Worm (Caenorhabditis elegans): Measurements from ENCODE around the gene F09B9.5.
A peak's percentile ranks its signal among the peaks of the same experiment; 100 is the strongest.

F09B9.5 gene

DNA sequence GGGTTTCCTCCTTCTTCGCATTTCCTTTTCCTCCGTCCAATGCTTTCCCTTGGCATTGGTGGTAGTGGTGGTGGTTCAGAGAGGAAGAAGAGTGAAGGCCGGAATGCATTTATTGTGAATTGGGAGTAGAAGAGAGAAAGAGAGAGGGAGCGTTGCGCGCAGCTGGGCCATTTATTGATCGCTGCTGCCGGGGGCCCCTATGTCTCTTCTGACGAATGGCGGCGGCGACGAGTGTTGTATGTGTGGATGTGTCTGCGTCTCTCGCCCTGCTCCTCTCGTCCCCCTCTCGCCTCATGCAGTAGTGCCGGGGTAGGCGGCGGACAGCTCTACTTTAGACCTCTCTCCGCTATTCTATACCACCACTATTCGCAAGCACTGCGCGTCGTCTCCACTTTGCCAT, 8.0 kb upstream of the F09B9.5 start, which contains the start of gene unc-115 (continued):
- TF ChIP-seq gmeb-2 (tag; optimal IDR thresholded peaks at IDR 0.05) (no peak), ceh-19 (GFP tag; optimal IDR thresholded peaks at IDR 0.05) (peak; percentile 24), odd-2 (tag; optimal IDR thresholded peaks at IDR 0.05) (no peak), hlh-30 (tag; optimal IDR thresholded peaks at IDR 0.05; ENCODE audit: insufficient read depth) (peak; percentile 50), K02D7.2 (tag; optimal IDR thresholded peaks at IDR 0.05) (no peak), elt-2 (tag; optimal IDR thresholded peaks at IDR 0.05) (no peak), pat-9 (tag; optimal IDR thresholded peaks at IDR 0.05) (no peak), hlh-6 (tag; optimal IDR thresholded peaks at IDR 0.05) (peak; percentile 29), unc-86 (tag; optimal IDR thresholded peaks at IDR 0.05) (peak; percentile 20), ets-4 (tag; optimal IDR thresholded peaks at IDR 0.05) (peak; percentile 57), nfya-1 (tag; optimal IDR thresholded peaks at IDR 0.05) (peak; percentile 96), dve-1 (tag; optimal IDR thresholded peaks at IDR 0.05) (no peak), sdc-2 (tag; optimal IDR thresholded peaks at IDR 0.05) (peak; percentile 81), pag-3 (tag; optimal IDR thresholded peaks at IDR 0.05; ENCODE audit: borderline replicate concordance) (peak; percentile 39), unc-3 (GFP tag; conservative IDR thresholded peaks at IDR 0.05) (no peak), unc-3 (tag; optimal IDR thresholded peaks at IDR 0.05) (peak; percentile 39)

DNA sequence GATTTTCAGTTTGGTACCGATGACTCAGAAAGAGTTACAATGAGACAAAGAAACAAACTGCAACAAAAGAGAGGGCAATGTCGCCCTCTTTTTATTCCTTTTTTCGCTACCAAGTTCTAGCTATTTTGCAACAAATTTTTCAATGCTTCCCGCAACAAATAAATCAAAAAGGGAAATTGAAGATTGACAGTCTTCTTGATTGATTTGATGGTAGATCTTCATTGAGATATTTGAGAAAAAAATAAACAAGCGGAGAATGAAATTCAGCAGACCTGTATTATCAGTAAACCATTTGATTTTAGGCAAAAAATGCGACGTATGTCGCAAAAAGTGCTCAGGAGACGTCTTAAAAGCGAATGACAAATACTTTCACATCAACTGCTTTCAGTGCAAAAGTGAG, 7.4 kb upstream of the F09B9.5 start:
- TF ChIP-seq unc-55 (GFP tag; optimal IDR thresholded peaks at IDR 0.05) (peak; percentile 26), ceh-45 (GFP tag; IDR thresholded peaks at IDR 0.05) (no peak)

DNA sequence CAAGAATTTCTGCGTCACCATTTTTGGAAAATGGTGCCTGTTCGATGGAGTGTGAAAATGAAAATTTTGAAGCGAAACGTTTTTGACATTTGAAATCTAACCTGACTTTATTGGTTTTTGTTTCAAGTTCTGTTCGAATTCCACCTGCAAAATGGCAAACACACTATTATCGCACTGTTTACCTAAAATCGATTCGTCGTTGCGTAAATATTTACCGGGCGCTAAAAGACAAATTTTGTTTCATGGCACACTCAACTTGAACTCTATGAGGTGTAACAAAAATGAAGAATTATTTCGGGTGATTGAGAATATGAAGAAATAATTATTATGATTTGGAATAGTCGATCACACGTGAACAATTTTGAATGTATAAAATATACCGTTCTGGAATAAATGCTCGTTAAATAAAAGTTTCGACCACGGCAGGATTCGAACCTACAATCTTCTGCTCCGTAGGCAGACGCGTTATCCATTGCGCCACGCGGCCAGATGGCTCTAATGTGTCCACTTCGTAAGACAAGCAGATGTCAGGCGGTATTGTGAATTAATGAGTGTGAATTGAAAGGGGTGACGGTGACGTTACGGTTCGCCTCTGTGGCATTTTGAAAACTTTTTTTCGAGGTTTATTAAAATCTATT, 6.3 kb upstream of the F09B9.5 start:
- TF ChIP-seq hlh-15 (tag; optimal IDR thresholded peaks at IDR 0.05) (no peak), ref-2 (tag; optimal IDR thresholded peaks at IDR 0.05) (peak; percentile 11)

DNA sequence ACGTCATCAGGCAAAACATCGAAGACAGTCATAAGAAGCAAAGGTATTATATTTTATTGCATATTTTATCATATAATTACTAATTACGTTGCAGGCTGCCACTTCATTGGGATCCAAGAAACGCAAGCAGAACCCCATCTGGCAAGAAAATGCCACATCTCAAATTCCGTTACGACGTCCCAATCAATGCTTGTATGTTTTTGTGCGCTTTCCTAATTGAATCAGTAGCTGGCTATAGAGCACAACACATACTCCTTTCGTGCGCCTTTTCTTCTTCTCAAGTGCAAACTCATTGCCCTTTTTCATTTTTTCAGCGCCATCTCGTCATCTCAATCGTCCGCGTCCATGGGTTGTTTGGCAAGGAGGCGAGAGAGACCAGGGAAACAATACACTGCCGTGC, 3.7 kb upstream of the F09B9.5 start:
- no peak for TF ChIP-seq ceh-18 (tag; optimal IDR thresholded peaks at IDR 0.05)
- TF ChIP-seq dve-1 (tag; optimal IDR thresholded peaks at IDR 0.05): no peak
- no peak for TF ChIP-seq ets-4 (tag; optimal IDR thresholded peaks at IDR 0.05)
- TF ChIP-seq elt-2 (tag; optimal IDR thresholded peaks at IDR 0.05): no peak
- no peak for TF ChIP-seq ceh-31 (tag; optimal IDR thresholded peaks at IDR 0.05)
- TF ChIP-seq unc-42 (tag; optimal IDR thresholded peaks at IDR 0.05): peak; percentile 85

DNA sequence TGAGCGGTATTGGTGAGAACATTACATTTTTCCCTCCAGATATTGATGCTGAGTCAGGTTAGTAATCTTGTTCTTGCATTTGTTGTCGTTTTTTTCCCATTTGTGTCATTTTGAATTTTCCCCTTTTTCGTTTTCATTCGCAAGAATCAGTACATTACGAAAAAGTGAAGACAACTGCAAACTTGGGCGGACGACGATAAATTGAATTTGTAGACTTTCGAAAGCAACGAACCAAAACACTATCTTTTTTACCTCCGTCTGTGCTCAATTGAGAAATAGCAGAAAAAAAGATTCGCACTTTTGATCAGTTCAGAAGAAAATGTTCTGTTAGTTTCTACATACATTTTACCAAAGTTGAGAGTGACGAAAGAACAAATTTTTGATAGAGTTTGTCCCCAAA, 510 bp downstream of the F09B9.5 start:
- TF ChIP-seq unc-42 (tag; optimal IDR thresholded peaks at IDR 0.05): peak; percentile 73
- TF ChIP-seq nhr-11 (tag; optimal IDR thresholded peaks at IDR 0.05): no peak

DNA sequence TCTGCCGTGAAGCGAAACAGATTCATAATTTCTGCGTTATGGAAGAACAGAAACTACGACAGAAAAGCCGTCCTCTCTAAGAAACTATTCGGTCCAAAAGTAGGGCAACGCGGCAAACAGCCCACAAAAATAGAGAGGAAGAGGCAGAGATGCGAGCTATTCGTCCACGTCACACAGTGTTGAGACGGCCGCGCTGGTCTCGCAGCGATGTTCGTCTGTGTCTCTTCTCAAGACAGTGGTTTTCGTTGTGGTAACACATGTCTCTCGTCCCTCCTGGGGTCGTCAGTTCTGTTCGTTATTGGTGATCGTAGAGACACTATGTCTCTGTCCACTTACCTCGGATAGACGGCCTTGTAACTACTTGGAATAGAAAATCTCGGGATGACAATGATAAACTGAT, 4.1 kb downstream of the F09B9.5 start, which contains the start of gene erd-2.1:
TSS of gene erd-2.1 (minus strand) at position 114 of the 400 bp plus-strand sequence.
- TF ChIP-seq nfya-1 (tag; optimal IDR thresholded peaks at IDR 0.05) (peak; percentile 50), zip-5 (tag; optimal IDR thresholded peaks at IDR 0.05) (no peak), unc-42 (tag; optimal IDR thresholded peaks at IDR 0.05) (peak; percentile 22), ref-2 (tag; optimal IDR thresholded peaks at IDR 0.05) (peak; percentile 55), ceh-34 (tag; optimal IDR thresholded peaks at IDR 0.05) (no peak), tbx-2 (tag; optimal IDR thresholded peaks at IDR 0.05) (peak; percentile 8), rnt-1 (tag; optimal IDR thresholded peaks at IDR 0.05) (peak; percentile 46), hlh-30 (tag; optimal IDR thresholded peaks at IDR 0.05; ENCODE audit: insufficient read depth) (peak; percentile 47), ceh-31 (tag; optimal IDR thresholded peaks at IDR 0.05) (peak; percentile 28), sdc-2 (tag; optimal IDR thresholded peaks at IDR 0.05) (peak; percentile 35), ama-1 (optimal IDR thresholded peaks at IDR 0.05) (no peak), unc-55 (GFP tag; optimal IDR thresholded peaks at IDR 0.05) (no peak), nhr-232 (tag; optimal IDR thresholded peaks at IDR 0.05) (no peak), sox-4 (tag; optimal IDR thresholded peaks at IDR 0.05) (no peak), ceh-18 (tag; optimal IDR thresholded peaks at IDR 0.05) (peak; percentile 13), lim-6 (tag; optimal IDR thresholded peaks at IDR 0.05) (no peak)
